Fruit fly (Drosophila melanogaster): ENCODE data around the gene Spn.

Gene Spn

dm6 chr3L:2536969-2537600 is 17.0 kb downstream of the Spn start:
- peak; percentile 12 for TF ChIP-seq mam (GFP tag; optimal IDR thresholded peaks at IDR 0.05)
- TF ChIP-seq dmrt99B (tag; optimal IDR thresholded peaks at IDR 0.05), result peak; percentile 71
- TF ChIP-seq stwl (tag; optimal IDR thresholded peaks at IDR 0.05), result peak; percentile 14
- peak; percentile 41 for TF ChIP-seq tio (GFP tag; optimal IDR thresholded peaks at IDR 0.05)
- TF ChIP-seq Nf-YC (tag; optimal IDR thresholded peaks at IDR 0.05), result peak; percentile 36
- peak; percentile 55 for TF ChIP-seq phol (tag; optimal IDR thresholded peaks at IDR 0.05)
- no peak; the same call in 1 of the 2 replicates for TF ChIP-seq GATAe (GFP tag; conservative IDR thresholded peaks at IDR 0.05)
- TF ChIP-seq usp (GFP tag; optimal IDR thresholded peaks at IDR 0.05), result no peak
- peak; percentile 64; the same call in 1 of the 2 replicates for TF ChIP-seq HLH3B (GFP tag; IDR thresholded peaks at IDR 0.05)
- peak; percentile 12 for TF ChIP-seq Deaf1 (tag; optimal IDR thresholded peaks at IDR 0.05)
- TF ChIP-seq p53 (GFP tag; optimal IDR thresholded peaks at IDR 0.05), result peak; percentile 60
- peak; percentile 8 for TF ChIP-seq CG13894 (tag; optimal IDR thresholded peaks at IDR 0.05)
- TF ChIP-seq CG18011 (GFP tag; optimal IDR thresholded peaks at IDR 0.05), result no peak
- TF ChIP-seq Hr3 (GFP tag; optimal IDR thresholded peaks at IDR 0.05), result no peak
- peak; percentile 88 for TF ChIP-seq BtbVII (GFP tag; optimal IDR thresholded peaks at IDR 0.05)
- peak; percentile 43 for TF ChIP-seq Six4 (GFP tag; optimal IDR thresholded peaks at IDR 0.05)
- TF ChIP-seq CG9932 (GFP tag; IDR thresholded peaks at IDR 0.05), result no peak
- peak; percentile 52 for TF ChIP-seq CG14441 (GFP tag; IDR thresholded peaks at IDR 0.05)
- no peak for TF ChIP-seq CG12744 (GFP tag; optimal IDR thresholded peaks at IDR 0.05)
- peak; percentile 81 for TF ChIP-seq Xrp1 (GFP tag; IDR thresholded peaks at IDR 0.05)
- no peak for TF ChIP-seq zen (tag; optimal IDR thresholded peaks at IDR 0.05)
- peak; percentile 85 for TF ChIP-seq CG13296 (GFP tag; optimal IDR thresholded peaks at IDR 0.05)
- peak; percentile 43 for TF ChIP-seq Antp (GFP tag; optimal IDR thresholded peaks at IDR 0.05)
- TF ChIP-seq Elba2 (GFP tag; optimal IDR thresholded peaks at IDR 0.05), result no peak
- TF ChIP-seq aop (GFP tag; IDR thresholded peaks at IDR 0.05), result no peak
- TF ChIP-seq CG7745 (tag; optimal IDR thresholded peaks at IDR 0.05), result peak; percentile 45
- TF ChIP-seq Sox100B (GFP tag; optimal IDR thresholded peaks at IDR 0.05), result peak; percentile 80
- no peak for TF ChIP-seq Dll (GFP tag; IDR thresholded peaks at IDR 0.05; ENCODE audit: partially characterized antibody)
- 0 out of 2 replicates have a peak, but pooled peaks have one; percentile 33 for TF ChIP-seq Ptx1 (GFP tag; IDR thresholded peaks at IDR 0.05)
- peak; percentile 56 for TF ChIP-seq CG14710 (tag; optimal IDR thresholded peaks at IDR 0.05)
- 0 out of 3 replicates have a peak, but pooled peaks have one; percentile 24 for TF ChIP-seq ase (GFP tag; IDR thresholded peaks at IDR 0.05)
- peak; percentile 44 for TF ChIP-seq run (tag; optimal IDR thresholded peaks at IDR 0.05)
- TF ChIP-seq bbx (GFP tag; IDR thresholded peaks at IDR 0.05; ENCODE audit: partially characterized antibody), result no peak
- TF ChIP-seq dysf (GFP tag; IDR thresholded peaks at IDR 0.05), result peak; percentile 32; the same call in 1 of the 3 replicates
- no peak for TF ChIP-seq sna (GFP tag; IDR thresholded peaks at IDR 0.05; ENCODE audit: partially characterized antibody)
- TF ChIP-seq CG17186 (GFP tag; optimal IDR thresholded peaks at IDR 0.05), result peak; percentile 47
- TF ChIP-seq Doc3 (GFP tag; IDR thresholded peaks at IDR 0.05; ENCODE audit: partially characterized antibody), result no peak
- TF ChIP-seq cad (GFP tag; optimal IDR thresholded peaks at IDR 0.05), result no peak
- peak; percentile 80 for TF ChIP-seq Hmr (GFP tag; optimal IDR thresholded peaks at IDR 0.05)
- peak; percentile 22; the same call in 1 of the 3 replicates for TF ChIP-seq croc (GFP tag; conservative IDR thresholded peaks at IDR 0.05)
- TF ChIP-seq emc (GFP tag; optimal IDR thresholded peaks at IDR 0.05), result no peak
- peak; percentile 58 for TF ChIP-seq CG18262 (tag; optimal IDR thresholded peaks at IDR 0.05)
- TF ChIP-seq HHEX (GFP tag; optimal IDR thresholded peaks at IDR 0.05), result peak; percentile 79
- peak; percentile 48 for TF ChIP-seq CG9797 (GFP tag; optimal IDR thresholded peaks at IDR 0.05)
- peak; percentile 41; the same call in 1 of the 2 replicates for TF ChIP-seq CG11085 (GFP tag; IDR thresholded peaks at IDR 0.05)
- TF ChIP-seq cas (GFP tag; IDR thresholded peaks at IDR 0.05), result no peak
- no peak for TF ChIP-seq lmd (GFP tag; IDR thresholded peaks at IDR 0.05)
- TF ChIP-seq CG3281 (GFP tag; optimal IDR thresholded peaks at IDR 0.05), result peak; percentile 75
- peak; percentile 39 for TF ChIP-seq CG2116 (GFP tag; optimal IDR thresholded peaks at IDR 0.05)
- no peak for TF ChIP-seq peb (GFP tag; IDR thresholded peaks at IDR 0.05)
